Fruit fly (Drosophila melanogaster) whole organism, embryonic: ENCODE measurements around the gene ksr.

Source experiments
- CG11695 ChIP-seq: fragments of 200-800 bp; sonication (Bioruptor generic); IDR thresholded peaks from 3 replicates; pipeline ENCODE4 v1.3.6; 2022; ENCODE audit warnings: missing biosample characterization, missing genetic modification characterization
- CG13123 ChIP-seq: fragments of 200-800 bp; sonication (Bioruptor generic); optimal IDR thresholded peaks from 2 replicates; lab custom pipeline; 2016; ENCODE audit warnings: missing biosample characterization, missing genetic modification characterization
- CG13624 ChIP-seq: fragments of 200-800 bp; sonication (Bioruptor generic); optimal IDR thresholded peaks from 2 replicates; lab custom pipeline; 2016; ENCODE audit warnings: missing biosample characterization, missing genetic modification characterization
- CG14667 ChIP-seq: fragments of 200-800 bp; sonication (Bioruptor generic); IDR thresholded peaks from 2 replicates; pipeline ENCODE4 v1.3.6; 2022; ENCODE audit warnings: missing biosample characterization, missing genetic modification characterization
- CG14710 ChIP-seq: fragments of 200-800 bp; sonication (Bioruptor generic); optimal IDR thresholded peaks from 3 replicates; lab custom pipeline; 2019; ENCODE audit warnings: missing biosample characterization, mild to moderate bottlenecking, missing genetic modification characterization, moderate library complexity
- CG15073 ChIP-seq: fragments of 200-800 bp; sonication (Bioruptor generic); optimal IDR thresholded peaks from 2 replicates; lab custom pipeline; 2016; ENCODE audit warnings: missing biosample characterization, missing genetic modification characterization
- CG17186 ChIP-seq: fragments of 200-800 bp; sonication (Bioruptor generic); optimal IDR thresholded peaks from 3 replicates; lab custom pipeline; 2017; ENCODE audit warnings: missing biosample characterization, missing genetic modification reagents, missing genetic modification characterization
- CG17385 ChIP-seq: fragments of 200-800 bp; sonication (Bioruptor generic); optimal IDR thresholded peaks from 3 replicates; lab custom pipeline; 2018; ENCODE audit warnings: missing biosample characterization, mild to moderate bottlenecking, missing genetic modification characterization
- CG18262 ChIP-seq: fragments of 200-800 bp; optimal IDR thresholded peaks from 3 replicates; lab custom pipeline; 2019; ENCODE audit warnings: missing biosample characterization, mild to moderate bottlenecking, missing genetic modification characterization, moderate library complexity
- CG2120 ChIP-seq: fragments of 200-800 bp; sonication (Bioruptor generic); optimal IDR thresholded peaks from 3 replicates; lab custom pipeline; 2016; ENCODE audit warnings: missing biosample characterization, missing genetic modification characterization
- CG33213 ChIP-seq: fragments of 200-800 bp; sonication (Bioruptor generic); optimal IDR thresholded peaks from 3 replicates; lab custom pipeline; 2016; ENCODE audit warnings: missing biosample characterization, missing genetic modification characterization
- CG7786 ChIP-seq: fragments of 200-800 bp; sonication (Bioruptor generic); optimal IDR thresholded peaks from 2 replicates; lab custom pipeline; 2016; ENCODE audit warnings: missing biosample characterization, missing genetic modification characterization
- CG8290 ChIP-seq, 3 experiments: fragments of 200-800 bp; sonication (Bioruptor generic); optimal IDR thresholded peaks; 2 replicates each; lab custom pipeline; 2016 to 2019; ENCODE audit warnings: missing biosample characterization in 3 of 3, missing genetic modification characterization in 3 of 3, mild to moderate bottlenecking in 2 of 3, moderate library complexity in 1 of 3
- CG9215 ChIP-seq: fragments of 200-800 bp; sonication (Bioruptor generic); IDR thresholded peaks from 2 replicates; pipeline ENCODE4 v1.3.6; 2022; ENCODE audit warnings: missing biosample characterization, missing genetic modification characterization
- CG9437 ChIP-seq: fragments of 200-800 bp; sonication (Bioruptor generic); optimal IDR thresholded peaks from 2 replicates; lab custom pipeline; 2018; ENCODE audit warnings: missing biosample characterization, mild to moderate bottlenecking, missing genetic modification characterization
- CG9797 ChIP-seq: fragments of 200-800 bp; sonication (Bioruptor generic); optimal IDR thresholded peaks from 3 replicates; lab custom pipeline; 2018; ENCODE audit warnings: missing biosample characterization, mild to moderate bottlenecking, missing genetic modification characterization
- CHES-1-like ChIP-seq: fragments of 200-800 bp; sonication (Bioruptor generic); optimal IDR thresholded peaks from 2 replicates; lab custom pipeline; 2016; ENCODE audit warnings: missing biosample characterization, missing genetic modification characterization
- CoRest ChIP-seq: fragments of 200-800 bp; sonication (Bioruptor generic); optimal IDR thresholded peaks from 3 replicates; lab custom pipeline; 2018; ENCODE audit warnings: missing biosample characterization, mild to moderate bottlenecking, missing genetic modification characterization, moderate library complexity
- Dp ChIP-seq: fragments of 200-800 bp; sonication (Bioruptor generic); optimal IDR thresholded peaks from 2 replicates; lab custom pipeline; 2018; ENCODE audit warnings: missing biosample characterization, mild to moderate bottlenecking, missing genetic modification characterization, moderate library complexity
- Elba2 ChIP-seq: fragments of 200-800 bp; sonication (Bioruptor generic); optimal IDR thresholded peaks from 3 replicates; lab custom pipeline; 2016; ENCODE audit warnings: missing biosample characterization, missing genetic modification characterization
- H2.0 ChIP-seq: fragments of 200-800 bp; sonication (Bioruptor generic); IDR thresholded peaks from 2 replicates; pipeline ENCODE4 v1.3.6; 2022; ENCODE audit warnings: missing biosample characterization, missing genetic modification characterization
- HmgZ ChIP-seq: fragments of 200-800 bp; sonication (Bioruptor generic); optimal IDR thresholded peaks from 2 replicates; lab custom pipeline; 2018; ENCODE audit warnings: missing biosample characterization, mild to moderate bottlenecking, missing genetic modification characterization
- Lhr ChIP-seq: fragments of 200-800 bp; sonication (Bioruptor generic); optimal IDR thresholded peaks from 3 replicates; lab custom pipeline; 2017; ENCODE audit warnings: mild to moderate bottlenecking, missing biosample characterization, missing genetic modification reagents, missing genetic modification characterization
- MESR4 ChIP-seq: fragments of 200-800 bp; sonication (Bioruptor generic); optimal IDR thresholded peaks from 2 replicates; lab custom pipeline; 2018; ENCODE audit warnings: missing biosample characterization, mild to moderate bottlenecking, missing genetic modification characterization, moderate library complexity
- Med ChIP-seq: fragments of 200-800 bp; sonication (Bioruptor generic); peaks from one replicate; lab custom pipeline; 2016; ENCODE audit warnings: missing biosample characterization, missing genetic modification characterization, mild to moderate bottlenecking, inconsistent platforms, moderate library complexity
- NC2β ChIP-seq: fragments of 200-800 bp; sonication (Bioruptor generic); optimal IDR thresholded peaks from 2 replicates; lab custom pipeline; 2016; ENCODE audit warnings: missing biosample characterization, missing genetic modification characterization
- Nf-YC ChIP-seq: fragments of 200-800 bp; optimal IDR thresholded peaks from 3 replicates; lab custom pipeline; 2019; ENCODE audit warnings: missing biosample characterization, mild to moderate bottlenecking, missing genetic modification characterization, moderate library complexity
- Oaz ChIP-seq: fragments of 200-800 bp; sonication (Bioruptor generic); IDR thresholded peaks from 2 replicates; pipeline ENCODE4 v1.3.6; 2022; ENCODE audit warnings: missing biosample characterization, missing genetic modification characterization
- al ChIP-seq: fragments of 200-800 bp; sonication (Bioruptor generic); IDR thresholded peaks from 2 replicates; pipeline ENCODE4 v1.3.6; 2022; ENCODE audit warnings: missing biosample characterization, missing genetic modification characterization
- ara ChIP-seq: fragments of 200-800 bp; sonication (Bioruptor generic); IDR thresholded peaks from 2 replicates; pipeline ENCODE4 v1.3.6; 2022; ENCODE audit warnings: missing biosample characterization, missing genetic modification characterization
- ash1 ChIP-seq: fragments of 200-800 bp; sonication (Bioruptor generic); optimal IDR thresholded peaks from 2 replicates; lab custom pipeline; 2018; ENCODE audit warnings: missing biosample characterization, mild to moderate bottlenecking, missing genetic modification characterization
- bowl ChIP-seq: fragments of 200-800 bp; sonication (Bioruptor generic); IDR thresholded peaks from 2 replicates; pipeline ENCODE4 v1.3.6; 2022; ENCODE audit warnings: missing biosample characterization, missing genetic modification characterization
- cato ChIP-seq: fragments of 200-800 bp; sonication (Bioruptor generic); optimal IDR thresholded peaks from 2 replicates; lab custom pipeline; 2016; ENCODE audit warnings: missing biosample characterization, missing genetic modification characterization, borderline replicate concordance
- chn ChIP-seq: fragments of 200-800 bp; sonication (Bioruptor generic); optimal IDR thresholded peaks from 2 replicates; lab custom pipeline; 2016; ENCODE audit warnings: missing biosample characterization, missing genetic modification characterization
- ci ChIP-seq: fragments of 200-800 bp; sonication (Bioruptor generic); IDR thresholded peaks from 3 replicates; pipeline ENCODE4 v1.3.6; 2022; ENCODE audit warnings: missing biosample characterization, missing genetic modification characterization
- dati ChIP-seq: fragments of 200-800 bp; sonication (Bioruptor generic); IDR thresholded peaks from 2 replicates; pipeline ENCODE4 v1.3.6; 2022; ENCODE audit warnings: missing biosample characterization, missing genetic modification characterization
- esg ChIP-seq: fragments of 200-800 bp; sonication (Bioruptor generic); conservative IDR thresholded peaks from 2 replicates; pipeline ENCODE4 v1.3.6; 2022; ENCODE audit warnings: missing biosample characterization, missing genetic modification characterization
- fd3F ChIP-seq: fragments of 200-800 bp; sonication (Bioruptor generic); optimal IDR thresholded peaks from 2 replicates; lab custom pipeline; 2018; ENCODE audit warnings: missing biosample characterization, mild to moderate bottlenecking, missing genetic modification characterization, moderate library complexity
- gem ChIP-seq: fragments of 200-800 bp; sonication (Bioruptor generic); optimal IDR thresholded peaks from 2 replicates; lab custom pipeline; 2019; ENCODE audit warnings: missing biosample characterization, mild to moderate bottlenecking, missing genetic modification characterization, moderate library complexity
- jigr1 ChIP-seq: fragments of 200-800 bp; sonication (Bioruptor generic); IDR thresholded peaks from 3 replicates; pipeline ENCODE4 v1.3.6; 2022; ENCODE audit warnings: missing biosample characterization, missing genetic modification characterization
- kah ChIP-seq: fragments of 200-800 bp; sonication (Bioruptor generic); optimal IDR thresholded peaks from 2 replicates; lab custom pipeline; 2018; ENCODE audit warnings: missing biosample characterization, mild to moderate bottlenecking, missing genetic modification characterization
- lbe ChIP-seq: fragments of 200-800 bp; sonication (Bioruptor generic); optimal IDR thresholded peaks from 2 replicates; lab custom pipeline; 2016; ENCODE audit warnings: missing biosample characterization, mild to moderate bottlenecking, missing genetic modification characterization
- nmo ChIP-seq: fragments of 200-800 bp; sonication (Bioruptor generic); optimal IDR thresholded peaks from 2 replicates; lab custom pipeline; 2018; ENCODE audit warnings: missing biosample characterization, mild to moderate bottlenecking, missing genetic modification characterization, moderate library complexity
- pb ChIP-seq: fragments of 200-800 bp; sonication (Bioruptor generic); optimal IDR thresholded peaks from 3 replicates; lab custom pipeline; 2016; ENCODE audit warnings: missing biosample characterization, missing genetic modification characterization
- pzg ChIP-seq: fragments of 200-800 bp; sonication (Bioruptor generic); optimal IDR thresholded peaks from 3 replicates; lab custom pipeline; 2018; ENCODE audit warnings: missing biosample characterization, mild to moderate bottlenecking, missing genetic modification characterization, moderate library complexity
- repo ChIP-seq: fragments of 200-800 bp; sonication (Bioruptor generic); optimal IDR thresholded peaks from 2 replicates; lab custom pipeline; 2016; ENCODE audit warnings: missing biosample characterization, missing genetic modification characterization
- ro ChIP-seq: fragments of 200-800 bp; sonication (Bioruptor generic); IDR thresholded peaks from 2 replicates; pipeline ENCODE4 v1.3.6; 2022; ENCODE audit warnings: missing biosample characterization, missing genetic modification characterization
- salm ChIP-seq: fragments of 200-800 bp; sonication (Bioruptor generic); optimal IDR thresholded peaks from 2 replicates; lab custom pipeline; 2018; ENCODE audit warnings: missing biosample characterization, mild to moderate bottlenecking, missing genetic modification characterization
- sens ChIP-seq: fragments of 200-800 bp; sonication (Bioruptor generic); peaks from one replicate; lab custom pipeline; 2016; ENCODE audit warnings: missing biosample characterization, missing genetic modification characterization
- seq ChIP-seq: fragments of 200-800 bp; sonication (Bioruptor generic); IDR thresholded peaks from 2 replicates; pipeline ENCODE4 v1.3.6; 2022; ENCODE audit warnings: missing biosample characterization, missing genetic modification characterization
- slp2 ChIP-seq: fragments of 200-800 bp; sonication (Bioruptor generic); optimal IDR thresholded peaks from 2 replicates; lab custom pipeline; 2016; ENCODE audit warnings: missing biosample characterization, missing genetic modification characterization
- ttk ChIP-seq: fragments of 200-800 bp; sonication (Bioruptor generic); IDR thresholded peaks from 2 replicates; pipeline ENCODE4 v2.1.2; 2022; ENCODE audit warnings: missing biosample characterization, missing genetic modification characterization
- usp ChIP-seq: fragments of >200 bp; optimal IDR thresholded peaks from 2 replicates; lab custom pipeline; 2017; ENCODE audit warnings: missing biosample characterization, missing genetic modification characterization

The ksr gene

DNA sequence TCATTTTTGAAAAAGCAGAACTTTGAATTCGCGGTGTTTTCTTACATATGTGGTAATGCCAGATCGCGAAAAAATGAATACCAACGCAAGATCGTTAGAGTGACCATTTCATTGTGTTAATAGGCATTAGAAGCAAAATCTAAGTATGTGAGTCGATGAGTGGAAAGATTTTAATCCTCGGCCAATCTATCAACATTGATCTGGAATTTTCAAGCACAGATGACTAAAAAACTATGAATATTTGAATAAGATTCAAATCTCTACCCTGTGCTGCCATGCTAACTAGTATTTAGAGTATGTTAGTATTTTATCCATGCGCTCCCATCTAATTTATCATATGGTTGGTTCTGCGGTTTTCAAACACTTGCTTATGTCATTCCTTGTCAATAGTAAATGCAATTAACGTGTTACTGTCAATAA lies 32.9 kb upstream of the ksr start (continued):
- TF ChIP-seq CG33213 (peak; percentile 7), CHES-1-like (GFP tag; lab: Kevin White, UChicago) (no peak), CG15073 (GFP tag; lab: Kevin White, UChicago) (no peak), CG2120 (no peak), lbe (GFP tag; lab: Kevin White, UChicago) (no peak), CG7786 (GFP tag; lab: Kevin White, UChicago) (no peak), Med (GFP tag; lab: Kevin White, UChicago) (no peak), CG14667 (GFP tag; lab: Robert Waterston, UW) (no peak), CG13123 (no peak), ara (GFP tag; lab: Robert Waterston, UW) (no peak), CG18262 (tag; lab: Kevin White, UChicago) (no peak), usp (GFP tag; lab: Kevin White, UChicago) (no peak), kah (no peak), ttk (GFP tag; lab: Robert Waterston, UW) (no peak), fd3F (no peak), ro (no peak), ci (GFP tag; lab: Robert Waterston, UW) (no peak), Elba2 (GFP tag; lab: Kevin White, UChicago) (no peak), esg (GFP tag; lab: Robert Waterston, UW) (no peak), pzg (peak; percentile 41), Lhr (GFP tag; lab: Kevin White, UChicago) (peak; percentile 81), H2.0 (GFP tag; lab: Robert Waterston, UW) (no peak), CG11695 (no peak), chn (no peak), slp2 (GFP tag; lab: Kevin White, UChicago) (no peak), Dp (peak; percentile 79), CG13624 (GFP tag; lab: Kevin White, UChicago) (no peak), salm (no peak), sens (GFP tag; lab: Kevin White, UChicago) (peak; percentile 72), CG9797 (peak; percentile 84), MESR4 (GFP tag; lab: Kevin White, UChicago) (no peak), jigr1 (no peak), gem (tag; lab: Kevin White, UChicago) (peak; percentile 2), CG17186 (peak; percentile 71), CG14710 (peak; percentile 42), pb (GFP tag; lab: Kevin White, UChicago) (no peak), NC2β (GFP tag; lab: Kevin White, UChicago) (no peak), CG17385 (GFP tag; lab: Kevin White, UChicago) (no peak), CG9215 (no peak), CG8290 (GFP tag; optimal IDR thresholded peaks at IDR 0.05; lab: Kevin White, UChicago) (no peak), CG8290 (tag; optimal IDR thresholded peaks at IDR 0.05; lab: Kevin White, UChicago) (no peak), bowl (GFP tag; lab: Robert Waterston, UW) (no peak), CG9437 (GFP tag; lab: Kevin White, UChicago) (peak; percentile 69), CoRest (peak; percentile 16), dati (GFP tag; lab: Robert Waterston, UW) (no peak), HmgZ (tag; lab: Kevin White, UChicago) (no peak), Oaz (GFP tag; lab: Robert Waterston, UW) (no peak), al (GFP tag; lab: Robert Waterston, UW) (no peak), ash1 (no peak), repo (GFP tag; lab: Kevin White, UChicago) (no peak), Nf-YC (no peak), seq (GFP tag; lab: Robert Waterston, UW) (no peak), nmo (GFP tag; lab: Kevin White, UChicago) (peak; percentile 13), cato (GFP tag; lab: Kevin White, UChicago) (no peak)
